Worm (Caenorhabditis elegans): ENCODE results near the gene M03D4.3.

DNA sequence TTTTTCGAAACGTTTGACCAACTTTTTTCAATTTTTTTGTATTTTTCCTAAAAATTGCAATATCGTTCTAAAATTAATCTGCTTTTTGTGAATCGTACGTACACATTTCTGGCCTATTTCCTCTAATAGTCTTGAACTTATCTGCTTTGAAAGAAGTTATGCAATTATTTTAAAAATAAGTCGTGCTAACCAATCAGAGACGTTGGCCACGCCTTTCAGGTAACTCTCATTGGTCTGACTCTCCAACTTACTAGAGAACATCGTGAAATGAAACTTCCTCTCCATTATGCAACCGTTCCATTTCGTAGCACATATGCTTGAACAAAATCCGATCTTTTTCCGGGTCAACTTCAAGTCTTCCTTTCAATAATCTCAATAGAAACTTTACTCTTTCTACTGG, 47.4 kb upstream of the M03D4.3 start:
- TF ChIP-seq ces-1 (GFP tag; optimal IDR thresholded peaks at IDR 0.05) (no peak), ztf-11 (tag; optimal IDR thresholded peaks at IDR 0.05) (no peak), ama-1 (optimal IDR thresholded peaks at IDR 0.05) (no peak), daf-12 (tag; optimal IDR thresholded peaks at IDR 0.05) (no peak), pqm-1 (tag; optimal IDR thresholded peaks at IDR 0.05) (no peak), lin-38 (GFP tag; IDR thresholded peaks at IDR 0.05) (no peak), jun-1 (tag; optimal IDR thresholded peaks at IDR 0.05) (no peak), fos-1 (tag; optimal IDR thresholded peaks at IDR 0.05) (no peak), nhr-11 (tag; optimal IDR thresholded peaks at IDR 0.05) (no peak), sdz-12 (GFP tag; optimal IDR thresholded peaks at IDR 0.05) (no peak), ceh-82 (tag; optimal IDR thresholded peaks at IDR 0.05) (no peak), ceh-62 (tag; optimal IDR thresholded peaks at IDR 0.05) (no peak)

All from whole organism, L4 larva.